Fruit fly (Drosophila melanogaster) whole organism, prepupa: ENCODE measurements around the gene TwdlG.

Source experiments
- Blimp-1 ChIP-seq: fragments of 200-800 bp; sonication (Bioruptor generic); optimal IDR thresholded peaks from 3 replicates; lab custom pipeline; 2017; ENCODE audit warnings: missing biosample characterization, missing genetic modification characterization, mild to moderate bottlenecking, moderate library complexity, missing genetic modification reagents
- CG10631 ChIP-seq: fragments of 200-800 bp; sonication (Bioruptor generic); optimal IDR thresholded peaks from 2 replicates; lab custom pipeline; 2016; ENCODE audit warnings: missing biosample characterization, missing genetic modification characterization
- CG10669 ChIP-seq: fragments of 200-800 bp; sonication (Bioruptor generic); optimal IDR thresholded peaks from 3 replicates; lab custom pipeline; 2018; ENCODE audit warnings: missing biosample characterization, mild to moderate bottlenecking, missing genetic modification characterization, moderate library complexity
- CG11902 ChIP-seq: fragments of 200-800 bp; sonication (Bioruptor generic); optimal IDR thresholded peaks from 3 replicates; lab custom pipeline; 2016; ENCODE audit warnings: missing biosample characterization, missing genetic modification characterization
- CG15336 ChIP-seq: fragments of 200-800 bp; sonication (Bioruptor generic); IDR thresholded peaks from 2 replicates; pipeline ENCODE4 v1.3.6; 2022; ENCODE audit warnings: missing biosample characterization, missing genetic modification characterization
- CG3032 ChIP-seq: fragments of 200-800 bp; optimal IDR thresholded peaks from 2 replicates; lab custom pipeline; 2019; ENCODE audit warnings: missing biosample characterization, mild to moderate bottlenecking, missing genetic modification characterization, moderate library complexity
- CG31627 ChIP-seq: fragments of 200-800 bp; sonication (Bioruptor generic); optimal IDR thresholded peaks from 3 replicates; lab custom pipeline; 2016; ENCODE audit warnings: missing biosample characterization, missing genetic modification characterization
- CG34406 ChIP-seq: fragments of 200-800 bp; sonication (Bioruptor generic); optimal IDR thresholded peaks from 3 replicates; lab custom pipeline; 2016; ENCODE audit warnings: missing biosample characterization, missing genetic modification characterization
- CG4318 ChIP-seq: fragments of 200-800 bp; sonication (Bioruptor generic); optimal IDR thresholded peaks from 3 replicates; lab custom pipeline; 2017; ENCODE audit warnings: missing biosample characterization, mild to moderate bottlenecking, missing genetic modification characterization
- CG6792 ChIP-seq: fragments of 200-800 bp; sonication (Bioruptor generic); optimal IDR thresholded peaks from 3 replicates; lab custom pipeline; 2016; ENCODE audit warnings: missing biosample characterization, missing genetic modification characterization
- CG6808 ChIP-seq: fragments of 200-800 bp; sonication (Bioruptor generic); optimal IDR thresholded peaks from 3 replicates; lab custom pipeline; 2017; ENCODE audit warnings: missing biosample characterization, missing genetic modification characterization, mild to moderate bottlenecking, moderate library complexity, missing genetic modification reagents
- CG7368 ChIP-seq: fragments of 200-800 bp; sonication (Bioruptor generic); optimal IDR thresholded peaks from 3 replicates; lab custom pipeline; 2016; ENCODE audit warnings: missing biosample characterization, missing genetic modification characterization
- CG8119 ChIP-seq: fragments of 200-800 bp; sonication (Bioruptor generic); IDR thresholded peaks from 3 replicates; pipeline ENCODE4 v1.3.6; 2022; ENCODE audit warnings: missing biosample characterization, missing genetic modification characterization
- CG8319 ChIP-seq: fragments of 200-800 bp; sonication (Bioruptor generic); optimal IDR thresholded peaks from 3 replicates; lab custom pipeline; 2016; ENCODE audit warnings: missing biosample characterization, missing genetic modification characterization
- CG8632 ChIP-seq: fragments of 200-800 bp; sonication (Bioruptor generic); optimal IDR thresholded peaks from 3 replicates; lab custom pipeline; 2016; ENCODE audit warnings: missing biosample characterization, missing genetic modification characterization
- Eip75B ChIP-seq: fragments of 200-800 bp; sonication (Bioruptor generic); optimal IDR thresholded peaks from 3 replicates; lab custom pipeline; 2016; ENCODE audit warnings: missing biosample characterization, missing genetic modification characterization
- Eip78C ChIP-seq: fragments of 200-800 bp; sonication (Bioruptor generic); peaks from one replicate; lab custom pipeline; 2016; ENCODE audit warnings: missing biosample characterization, missing genetic modification characterization
- Eip93F ChIP-seq: fragments of 200-800 bp; sonication (Bioruptor generic); optimal IDR thresholded peaks from 2 replicates; lab custom pipeline; 2016; ENCODE audit warnings: missing biosample characterization, mild to moderate bottlenecking, missing genetic modification characterization
- Ets96B ChIP-seq: fragments of 200-800 bp; optimal IDR thresholded peaks from 2 replicates; lab custom pipeline; 2019; ENCODE audit warnings: missing biosample characterization, mild to moderate bottlenecking, missing genetic modification characterization, moderate library complexity
- Gug ChIP-seq: fragments of 200-800 bp; sonication (Bioruptor generic); IDR thresholded peaks from 2 replicates; pipeline ENCODE4 v1.3.6; 2022; ENCODE audit warnings: missing biosample characterization, missing genetic modification characterization
- Hr39 ChIP-seq: fragments of 200-800 bp; sonication (Bioruptor generic); optimal IDR thresholded peaks from 2 replicates; lab custom pipeline; 2016; ENCODE audit warnings: missing biosample characterization, missing genetic modification characterization
- Met ChIP-seq: fragments of 200-800 bp; sonication (Bioruptor generic); optimal IDR thresholded peaks from 3 replicates; lab custom pipeline; 2016; ENCODE audit warnings: missing biosample characterization, missing genetic modification characterization
- Sox102F ChIP-seq: fragments of 200-800 bp; sonication (Bioruptor generic); optimal IDR thresholded peaks from 2 replicates; lab custom pipeline; 2016; ENCODE audit warnings: missing biosample characterization, mild to moderate bottlenecking, missing genetic modification characterization
- Sox14 ChIP-seq: fragments of 200-800 bp; sonication (Bioruptor generic); optimal IDR thresholded peaks from 3 replicates; lab custom pipeline; 2016; ENCODE audit warnings: missing biosample characterization, missing genetic modification characterization
- achi ChIP-seq: fragments of 200-800 bp; sonication (Bioruptor generic); optimal IDR thresholded peaks from 3 replicates; lab custom pipeline; 2016; ENCODE audit warnings: missing biosample characterization, missing genetic modification characterization
- acj6 ChIP-seq: fragments of 200-800 bp; sonication (Bioruptor generic); optimal IDR thresholded peaks from 3 replicates; lab custom pipeline; 2016; ENCODE audit warnings: missing biosample characterization, missing genetic modification characterization
- cyc ChIP-seq: fragments of 200-800 bp; sonication (Bioruptor generic); optimal IDR thresholded peaks from 3 replicates; lab custom pipeline; 2016; ENCODE audit warnings: missing biosample characterization, missing genetic modification characterization
- dac ChIP-seq: fragments of 200-800 bp; sonication (Bioruptor generic); optimal IDR thresholded peaks from 2 replicates; lab custom pipeline; 2017; ENCODE audit warnings: missing biosample characterization, mild to moderate bottlenecking, missing genetic modification characterization
- dsx ChIP-seq: fragments of 200-800 bp; optimal IDR thresholded peaks from 3 replicates; lab custom pipeline; 2019; ENCODE audit warnings: missing biosample characterization, mild to moderate bottlenecking, missing genetic modification characterization, moderate library complexity; ENCODE audit not compliant: poor library complexity, severe bottlenecking
- eg ChIP-seq: fragments of 200-800 bp; sonication (Bioruptor generic); IDR thresholded peaks from 3 replicates; pipeline ENCODE4 v1.3.6; 2022; ENCODE audit warnings: missing biosample characterization, missing genetic modification characterization
- esn ChIP-seq: fragments of 200-800 bp; sonication (Bioruptor generic); optimal IDR thresholded peaks from 2 replicates; lab custom pipeline; 2016; ENCODE audit warnings: missing biosample characterization, mild to moderate bottlenecking, missing genetic modification characterization, moderate library complexity
- fd59A ChIP-seq: fragments of 200-800 bp; sonication (Bioruptor generic); optimal IDR thresholded peaks from 2 replicates; lab custom pipeline; 2017; ENCODE audit warnings: missing biosample characterization, mild to moderate bottlenecking, missing genetic modification characterization, missing genetic modification reagents
- fkh ChIP-seq: fragments of 200-800 bp; sonication (Bioruptor generic); optimal IDR thresholded peaks from 3 replicates; lab custom pipeline; 2017; ENCODE audit warnings: missing biosample characterization, mild to moderate bottlenecking, missing genetic modification characterization, moderate library complexity
- lz ChIP-seq: fragments of 200-800 bp; sonication (Bioruptor generic); optimal IDR thresholded peaks from 3 replicates; lab custom pipeline; 2016; ENCODE audit warnings: missing biosample characterization, missing genetic modification characterization
- net ChIP-seq: fragments of 200-800 bp; sonication (Bioruptor generic); optimal IDR thresholded peaks from 3 replicates; lab custom pipeline; 2016; ENCODE audit warnings: missing biosample characterization, missing genetic modification characterization
- pdm3 ChIP-seq: fragments of 200-800 bp; sonication (Bioruptor generic); optimal IDR thresholded peaks from 3 replicates; lab custom pipeline; 2016; ENCODE audit warnings: missing biosample characterization, missing genetic modification characterization
- ss ChIP-seq, 2 experiments: fragments of 200-800 bp; sonication (Bioruptor generic); optimal IDR thresholded peaks; 2 replicates in 1 of 2; 3 replicates in 1 of 2; lab custom pipeline; 2017 to 2018; ENCODE audit warnings: mild to moderate bottlenecking in 2 of 2, missing biosample characterization in 2 of 2, missing genetic modification characterization in 2 of 2, moderate library complexity in 1 of 2
- svp ChIP-seq: fragments of 200-800 bp; sonication (Bioruptor generic); peaks from one replicate; lab custom pipeline; 2016; ENCODE audit warnings: missing biosample characterization, missing genetic modification characterization
- topi ChIP-seq: fragments of 200-800 bp; sonication (Bioruptor generic); optimal IDR thresholded peaks from 3 replicates; lab custom pipeline; 2016; ENCODE audit warnings: missing biosample characterization, missing genetic modification characterization
- vri ChIP-seq: fragments of 200-800 bp; sonication (Bioruptor generic); optimal IDR thresholded peaks from 3 replicates; lab custom pipeline; 2016; ENCODE audit warnings: missing biosample characterization, mild to moderate bottlenecking, missing genetic modification characterization

The TwdlG gene

dm6 chr3R:4251241-4251640 lies at the start of gene TwdlG:
TSS of gene TwdlG (minus strand) at chr3R:4251341.
- no peak for TF ChIP-seq Eip93F (GFP tag; lab: Kevin White, UChicago)
- TF ChIP-seq cyc (GFP tag; lab: Kevin White, UChicago): no peak
- TF ChIP-seq achi (GFP tag; lab: Kevin White, UChicago): no peak
- no peak for TF ChIP-seq CG4318 (GFP tag; lab: Kevin White, UChicago)
- TF ChIP-seq vri: no peak
- TF ChIP-seq lz: no peak
- no peak for TF ChIP-seq CG34406
- no peak for TF ChIP-seq pdm3 (GFP tag; lab: Kevin White, UChicago)
- TF ChIP-seq CG31627 (GFP tag; lab: Kevin White, UChicago): no peak
- TF ChIP-seq CG10631: no peak

- TF ChIP-seq CG8119 (GFP tag; lab: Robert Waterston, UW) (no peak), CG8319 (GFP tag; lab: Kevin White, UChicago) (no peak), fkh (GFP tag; lab: Kevin White, UChicago) (no peak), Gug (GFP tag; lab: Robert Waterston, UW) (no peak), CG3032 (tag; lab: Kevin White, UChicago) (no peak), Eip93F (GFP tag; lab: Kevin White, UChicago) (no peak), CG15336 (GFP tag; lab: Robert Waterston, UW) (no peak), acj6 (no peak), Blimp-1 (GFP tag; lab: Kevin White, UChicago) (no peak), pdm3 (GFP tag; lab: Kevin White, UChicago) (no peak), CG31627 (GFP tag; lab: Kevin White, UChicago) (no peak), dac (GFP tag; lab: Kevin White, UChicago) (no peak), CG10669 (GFP tag; lab: Kevin White, UChicago) (no peak), net (GFP tag; lab: Kevin White, UChicago) (no peak), Sox102F (GFP tag; lab: Kevin White, UChicago) (no peak), Sox14 (GFP tag; lab: Kevin White, UChicago) (no peak), topi (no peak), CG11902 (GFP tag; lab: Kevin White, UChicago) (no peak)
Observed at dm6 chr3R:4294689-4295088, 43.5 kb upstream of the TwdlG start, which contains the start of gene Nepl11. TSS of gene Nepl11 (minus strand) at chr3R:4294840.

dm6 chr3R:4292185-4292584 lies 41.0 kb upstream of the TwdlG start:
- TF ChIP-seq Sox14 (GFP tag; lab: Kevin White, UChicago) (no peak), vri (no peak), Ets96B (tag; lab: Kevin White, UChicago) (no peak), CG8319 (GFP tag; lab: Kevin White, UChicago) (no peak), CG6808 (GFP tag; lab: Kevin White, UChicago) (no peak), Met (GFP tag; lab: Kevin White, UChicago) (no peak), ss (GFP tag; optimal IDR thresholded peaks at IDR 0.05; lab: Kevin White, UChicago) (no peak), Blimp-1 (GFP tag; lab: Kevin White, UChicago) (no peak), dsx (GFP tag; lab: Kevin White, UChicago) (no peak), CG6792 (GFP tag; lab: Kevin White, UChicago) (no peak), CG34406 (no peak), Eip78C (GFP tag; lab: Kevin White, UChicago) (no peak), esn (GFP tag; lab: Kevin White, UChicago) (no peak), pdm3 (GFP tag; lab: Kevin White, UChicago) (no peak), CG11902 (GFP tag; lab: Kevin White, UChicago) (no peak), Eip75B (GFP tag; lab: Kevin White, UChicago) (no peak), CG10669 (GFP tag; lab: Kevin White, UChicago) (no peak)

- TF ChIP-seq Eip75B (GFP tag; lab: Kevin White, UChicago) (no peak), esn (GFP tag; lab: Kevin White, UChicago) (no peak), CG6808 (GFP tag; lab: Kevin White, UChicago) (peak; percentile 25), Gug (GFP tag; lab: Robert Waterston, UW) (no peak), CG7368 (no peak), Eip78C (GFP tag; lab: Kevin White, UChicago) (peak; percentile 30), CG10669 (GFP tag; lab: Kevin White, UChicago) (no peak), svp (peak; percentile 88), CG8632 (no peak), eg (no peak), pdm3 (GFP tag; lab: Kevin White, UChicago) (no peak), Hr39 (GFP tag; lab: Kevin White, UChicago) (no peak), CG8319 (GFP tag; lab: Kevin White, UChicago) (no peak), lz (no peak), fd59A (GFP tag; lab: Kevin White, UChicago) (no peak)
Observed at dm6 chr3R:4291289-4291688, 40.1 kb upstream of the TwdlG start.
